Worm (Caenorhabditis elegans): Measurements from ENCODE around the gene C23G10.10.

The C23G10.10 gene

ce11 chrIII:6254737-6255136 lies 40.9 kb upstream of the C23G10.10 start, which contains the start of gene srg-8:
Gene srg-8 (minus strand): TSS chrIII:6254837.
- no peak for TF ChIP-seq M03D4.4 (tag; optimal IDR thresholded peaks at IDR 0.05)
- TF ChIP-seq ztf-11 (tag; optimal IDR thresholded peaks at IDR 0.05), result no peak
- no peak for TF ChIP-seq hlh-1 (tag; optimal IDR thresholded peaks at IDR 0.05)
- no peak for TF ChIP-seq pha-4 (tag; optimal IDR thresholded peaks at IDR 0.05)
- no peak for TF ChIP-seq ces-1 (GFP tag; optimal IDR thresholded peaks at IDR 0.05)
- TF ChIP-seq cnd-1 (tag; optimal IDR thresholded peaks at IDR 0.05), result no peak
- no peak for TF ChIP-seq unc-120 (tag; optimal IDR thresholded peaks at IDR 0.05; ENCODE audit: poor library complexity, severe bottlenecking)
- TF ChIP-seq unc-39 (tag; optimal IDR thresholded peaks at IDR 0.05), result no peak
- no peak for TF ChIP-seq ham-2 (GFP tag; optimal IDR thresholded peaks at IDR 0.05)
- TF ChIP-seq bed-3 (GFP tag; optimal IDR thresholded peaks at IDR 0.05), result no peak
- no peak for TF ChIP-seq nhr-12 (tag; optimal IDR thresholded peaks at IDR 0.05)
- no peak for TF ChIP-seq nhr-237 (tag; optimal IDR thresholded peaks at IDR 0.05)
- TF ChIP-seq elt-3 (tag; optimal IDR thresholded peaks at IDR 0.05), result no peak
- no peak for TF ChIP-seq lin-13 (tag; optimal IDR thresholded peaks at IDR 0.05)
- no peak for TF ChIP-seq lin-32 (GFP tag; optimal IDR thresholded peaks at IDR 0.05)
- TF ChIP-seq mls-2 (tag; optimal IDR thresholded peaks at IDR 0.05), result no peak

ce11 chrIII:6251511-6251910 lies 37.7 kb upstream of the C23G10.10 start, which contains the start of gene amdh-1:
Gene amdh-1 (plus strand): TSS chrIII:6251811.
- TF ChIP-seq bed-3 (GFP tag; optimal IDR thresholded peaks at IDR 0.05) (no peak), ztf-11 (tag; optimal IDR thresholded peaks at IDR 0.05) (no peak), lin-13 (tag; optimal IDR thresholded peaks at IDR 0.05) (no peak), pha-4 (tag; optimal IDR thresholded peaks at IDR 0.05) (no peak), hlh-1 (tag; optimal IDR thresholded peaks at IDR 0.05) (no peak), nhr-28 (tag; optimal IDR thresholded peaks at IDR 0.05) (no peak), unc-62 (GFP tag; optimal IDR thresholded peaks at IDR 0.05) (no peak)

ce11 chrIII:6248064-6248687 lies 34.4 kb upstream of the C23G10.10 start, which contains the start of the genes gen-1 and stt-3:
Gene gen-1 (minus strand): TSS chrIII:6248158.
Gene stt-3 (plus strand): TSS chrIII:6248637.
- TF ChIP-seq mep-1 (tag; optimal IDR thresholded peaks at IDR 0.05) (peak; percentile 54), zip-8 (tag; optimal IDR thresholded peaks at IDR 0.05) (no peak)

- no peak for TF ChIP-seq blmp-1 (tag; optimal IDR thresholded peaks at IDR 0.05)
- TF ChIP-seq mep-1 (tag; optimal IDR thresholded peaks at IDR 0.05), result no peak
- TF ChIP-seq lin-13 (tag; optimal IDR thresholded peaks at IDR 0.05), result no peak
- no peak for TF ChIP-seq drap-1 (GFP tag; optimal IDR thresholded peaks at IDR 0.05)
- no peak for TF ChIP-seq lsy-2 (tag; optimal IDR thresholded peaks at IDR 0.05)
Observed at ce11 chrIII:6245728-6246127, 31.9 kb upstream of the C23G10.10 start, which contains the start of gene bcas-2. Gene bcas-2 (minus strand): TSS chrIII:6245828.

ce11 chrIII:6240528-6240927 lies 26.7 kb upstream of the C23G10.10 start, which contains the start of gene T12A2.3:
Gene T12A2.3 (plus strand): TSS chrIII:6240828.
- TF ChIP-seq ztf-11 (tag; optimal IDR thresholded peaks at IDR 0.05) (no peak), flh-1 (GFP tag; optimal IDR thresholded peaks at IDR 0.05) (no peak), lsy-2 (tag; optimal IDR thresholded peaks at IDR 0.05) (no peak), snpc-4 (tag; optimal IDR thresholded peaks at IDR 0.05) (no peak), ham-2 (GFP tag; optimal IDR thresholded peaks at IDR 0.05) (no peak), M03D4.4 (tag; optimal IDR thresholded peaks at IDR 0.05) (no peak), nhr-2 (tag; optimal IDR thresholded peaks at IDR 0.05) (no peak), mep-1 (tag; optimal IDR thresholded peaks at IDR 0.05) (no peak), zip-8 (tag; optimal IDR thresholded peaks at IDR 0.05) (no peak), ceh-83 (GFP tag; optimal IDR thresholded peaks at IDR 0.05) (no peak), bed-3 (GFP tag; optimal IDR thresholded peaks at IDR 0.05) (no peak), blmp-1 (tag; optimal IDR thresholded peaks at IDR 0.05) (no peak), drap-1 (GFP tag; optimal IDR thresholded peaks at IDR 0.05) (no peak), unc-120 (tag; optimal IDR thresholded peaks at IDR 0.05; ENCODE audit: poor library complexity, severe bottlenecking) (no peak), elt-1 (tag; optimal IDR thresholded peaks at IDR 0.05; ENCODE audit: borderline replicate concordance, insufficient read depth) (no peak), mab-5 (tag; optimal IDR thresholded peaks at IDR 0.05) (no peak), nhr-28 (tag; optimal IDR thresholded peaks at IDR 0.05) (no peak), unc-39 (tag; optimal IDR thresholded peaks at IDR 0.05) (no peak)

- TF ChIP-seq blmp-1 (tag; optimal IDR thresholded peaks at IDR 0.05) (no peak), ceh-43 (GFP tag; optimal IDR thresholded peaks at IDR 0.05) (no peak), unc-120 (tag; optimal IDR thresholded peaks at IDR 0.05; ENCODE audit: poor library complexity, severe bottlenecking) (no peak), ceh-83 (GFP tag; optimal IDR thresholded peaks at IDR 0.05) (no peak), pha-4 (tag; optimal IDR thresholded peaks at IDR 0.05) (no peak), nhr-76 (tag; optimal IDR thresholded peaks at IDR 0.05) (no peak), elt-1 (tag; optimal IDR thresholded peaks at IDR 0.05; ENCODE audit: borderline replicate concordance, insufficient read depth) (no peak), cnd-1 (tag; optimal IDR thresholded peaks at IDR 0.05) (no peak), sptf-1 (tag; optimal IDR thresholded peaks at IDR 0.05) (no peak), hlh-1 (tag; optimal IDR thresholded peaks at IDR 0.05) (no peak), ces-1 (GFP tag; optimal IDR thresholded peaks at IDR 0.05) (no peak), zip-8 (tag; optimal IDR thresholded peaks at IDR 0.05) (no peak), ztf-11 (tag; optimal IDR thresholded peaks at IDR 0.05) (no peak), lin-13 (tag; optimal IDR thresholded peaks at IDR 0.05) (no peak), lin-32 (GFP tag; optimal IDR thresholded peaks at IDR 0.05) (no peak), M03D4.4 (tag; optimal IDR thresholded peaks at IDR 0.05) (no peak), elt-3 (tag; optimal IDR thresholded peaks at IDR 0.05) (no peak), nhr-2 (tag; optimal IDR thresholded peaks at IDR 0.05) (no peak)
Observed at ce11 chrIII:6236649-6237048, 22.8 kb upstream of the C23G10.10 start, which contains the start of gene T12A2.21. Gene T12A2.21 (minus strand): TSS chrIII:6236749.

All from whole organism, mixed stage, embryonic.